Worm (Caenorhabditis elegans) whole organism, L1 larva: Measurements from ENCODE around the gene T09D3.9.

Source experiments
- C04F5.9 ChIP-seq: sonication (generic microtip); optimal IDR thresholded peaks from 2 replicates; lab custom pipeline; 2016; ENCODE audit warnings: missing genetic modification characterization, missing compliant biosample characterization
- C16A3.4 ChIP-seq: fragments of 150-350 bp; optimal IDR thresholded peaks from 2 replicates; lab custom pipeline; 2014; ENCODE audit warnings: missing biosample characterization, missing genetic modification characterization
- Y116A8C.19 ChIP-seq: sonication (generic microtip); optimal IDR thresholded peaks from 2 replicates; lab custom pipeline; 2016; ENCODE audit warnings: missing compliant biosample characterization, missing genetic modification characterization, borderline replicate concordance
- alr-1 ChIP-seq: fragments of 200-800 bp; sonication (Bioruptor generic); optimal IDR thresholded peaks from 2 replicates; lab custom pipeline; 2018; ENCODE audit warnings: borderline replicate concordance, mild to moderate bottlenecking, missing genetic modification characterization, missing compliant biosample characterization
- blmp-1 ChIP-seq: fragments of 150-350 bp; optimal IDR thresholded peaks from 2 replicates; lab custom pipeline; 2014; ENCODE audit warnings: missing biosample characterization, missing genetic modification characterization
- ceh-63 ChIP-seq: fragments of 200-800 bp; sonication (Bioruptor generic); optimal IDR thresholded peaks from 2 replicates; lab custom pipeline; 2018; ENCODE audit warnings: mild to moderate bottlenecking, missing genetic modification characterization, missing compliant biosample characterization
- ceh-90 ChIP-seq: sonication (generic microtip); optimal IDR thresholded peaks from 2 replicates; lab custom pipeline; 2016; ENCODE audit warnings: missing genetic modification characterization, missing compliant biosample characterization
- dpl-1 ChIP-seq, 3 experiments: fragments of 150-350 bp in 2 of 3; sonication (generic microtip) in 1 of 3; optimal IDR thresholded peaks; 2 replicates each; lab custom pipeline; 2014 to 2017; ENCODE audit warnings: missing biosample characterization in 3 of 3, missing genetic modification characterization in 3 of 3, missing genetic modification reagents in 3 of 3
- dsc-1 ChIP-seq: sonication (generic microtip); optimal IDR thresholded peaks from 2 replicates; lab custom pipeline; 2016; ENCODE audit warnings: mild to moderate bottlenecking, missing genetic modification characterization, missing compliant biosample characterization
- efl-1 ChIP-seq, 4 experiments: fragments of 150-350 bp; optimal IDR thresholded peaks in 3 of 4; peaks in 1 of 4; 1 replicate in 1 of 4; 2 replicates in 3 of 4; lab custom pipeline; 2014; ENCODE audit warnings: missing biosample characterization in 2 of 4, missing genetic modification characterization in 2 of 4, missing genetic modification reagents in 2 of 4
- egl-13 ChIP-seq: sonication (generic microtip); optimal IDR thresholded peaks from 2 replicates; lab custom pipeline; 2016; ENCODE audit warnings: missing genotype, missing genetic modification reagents, missing genetic modification characterization, missing compliant biosample characterization
- fkh-10 ChIP-seq: sonication (generic microtip); optimal IDR thresholded peaks from 2 replicates; lab custom pipeline; 2017; ENCODE audit warnings: missing biosample characterization, missing genetic modification reagents, missing genetic modification characterization
- fkh-8 ChIP-seq: sonication (generic microtip); optimal IDR thresholded peaks from 2 replicates; lab custom pipeline; 2016; ENCODE audit warnings: mild to moderate bottlenecking, missing genetic modification characterization, missing compliant biosample characterization
- fos-1 ChIP-seq: fragments of 150-350 bp; optimal IDR thresholded peaks from 2 replicates; lab custom pipeline; 2014; ENCODE audit warnings: missing biosample characterization, missing genetic modification characterization
- grh-1 ChIP-seq: fragments of 200-800 bp; sonication (Bioruptor generic); IDR thresholded peaks from 2 replicates; pipeline ENCODE4 v1.3.6; 2022; ENCODE audit warnings: missing genetic modification reagents, missing genetic modification characterization, missing compliant biosample characterization
- hlh-4 ChIP-seq: sonication (generic microtip); optimal IDR thresholded peaks from 2 replicates; lab custom pipeline; 2016; ENCODE audit warnings: mild to moderate bottlenecking, missing genetic modification characterization, missing compliant biosample characterization
- isw-1 ChIP-seq: fragments of 200-800 bp; sonication (Bioruptor generic); IDR thresholded peaks from 2 replicates; pipeline ENCODE4 v1.3.6; 2022; ENCODE audit warnings: missing genetic modification characterization, missing compliant biosample characterization
- lin-13 ChIP-seq: fragments of 150-350 bp; optimal IDR thresholded peaks from 2 replicates; lab custom pipeline; 2014; ENCODE audit warnings: missing biosample characterization, missing genetic modification reagents, missing genetic modification characterization
- lsy-2 ChIP-seq, 2 experiments: fragments of 150-350 bp; optimal IDR thresholded peaks; 2 replicates each; lab custom pipeline; 2014; ENCODE audit warnings: missing biosample characterization in 2 of 2, missing genetic modification characterization in 2 of 2
- nhr-11 ChIP-seq: fragments of 150-350 bp; optimal IDR thresholded peaks from 2 replicates; lab custom pipeline; 2014; ENCODE audit warnings: missing biosample characterization, missing genetic modification characterization
- nhr-47 ChIP-seq: sonication (generic microtip); optimal IDR thresholded peaks from 2 replicates; lab custom pipeline; 2016; ENCODE audit warnings: mild to moderate bottlenecking, missing genetic modification characterization, moderate library complexity, missing compliant biosample characterization
- nhr-76 ChIP-seq: sonication (generic microtip); optimal IDR thresholded peaks from 2 replicates; lab custom pipeline; 2017; ENCODE audit warnings: missing biosample characterization, missing genetic modification characterization
- nhr-85 ChIP-seq: sonication (generic microtip); peaks from one replicate; lab custom pipeline; 2016; ENCODE audit warnings: missing genetic modification characterization, inconsistent platforms, missing compliant biosample characterization
- nhr-90 ChIP-seq: sonication (generic microtip); optimal IDR thresholded peaks from 2 replicates; lab custom pipeline; 2016; ENCODE audit warnings: mild to moderate bottlenecking, missing genetic modification characterization, missing compliant biosample characterization; ENCODE audit not compliant: poor library complexity
- pag-3 ChIP-seq: sonication (generic microtip); optimal IDR thresholded peaks from 2 replicates; lab custom pipeline; 2017; ENCODE audit warnings: missing genetic modification characterization, mild to moderate bottlenecking, missing compliant biosample characterization, antibody characterized with exemption, borderline replicate concordance; ENCODE audit not compliant: insufficient read depth
- pax-3 ChIP-seq: fragments of 200-800 bp; sonication (Bioruptor generic); optimal IDR thresholded peaks from 2 replicates; lab custom pipeline; 2018; ENCODE audit warnings: mild to moderate bottlenecking, missing genetic modification characterization, moderate library complexity, missing compliant biosample characterization
- rnt-1 ChIP-seq: sonication (generic microtip); optimal IDR thresholded peaks from 2 replicates; lab custom pipeline; 2016; ENCODE audit warnings: mild to moderate bottlenecking, missing genetic modification characterization, moderate library complexity, missing compliant biosample characterization
- skn-1 ChIP-seq: fragments of 150-350 bp; optimal IDR thresholded peaks from 2 replicates; lab custom pipeline; 2014; ENCODE audit warnings: missing biosample characterization, missing genetic modification characterization
- sox-4 ChIP-seq: sonication (generic microtip); optimal IDR thresholded peaks from 2 replicates; lab custom pipeline; 2016; ENCODE audit warnings: missing genetic modification characterization, missing compliant biosample characterization
- sptf-1 ChIP-seq: fragments of 150-350 bp; optimal IDR thresholded peaks from 2 replicates; lab custom pipeline; 2014; ENCODE audit warnings: missing biosample characterization, missing genetic modification characterization
- unc-130 ChIP-seq: fragments of 150-350 bp; optimal IDR thresholded peaks from 2 replicates; lab custom pipeline; 2017; ENCODE audit warnings: missing biosample characterization, missing genetic modification characterization, inconsistent platforms
- unc-86 ChIP-seq: sonication (generic microtip); optimal IDR thresholded peaks from 2 replicates; lab custom pipeline; 2016; ENCODE audit warnings: missing genetic modification characterization, missing compliant biosample characterization
- unc-98 ChIP-seq: fragments of 200-800 bp; sonication (Bioruptor generic); IDR thresholded peaks from 2 replicates; pipeline ENCODE4 v1.3.6; 2022; ENCODE audit warnings: missing genetic modification characterization, missing compliant biosample characterization
- vab-15 ChIP-seq: sonication (generic microtip); optimal IDR thresholded peaks from 2 replicates; lab custom pipeline; 2017; ENCODE audit warnings: missing genotype, mild to moderate bottlenecking, missing genetic modification characterization, missing compliant biosample characterization
- ztf-11 ChIP-seq, 2 experiments: sonication (generic microtip); optimal IDR thresholded peaks; 2 replicates each; lab custom pipeline; 2016 to 2017; ENCODE audit warnings: missing genetic modification characterization in 2 of 2, missing biosample characterization in 1 of 2, missing compliant biosample characterization in 1 of 2

Gene T09D3.9

ce11 chrV:5385914-5386493 is 17.3 kb upstream of the T09D3.9 start, which contains the start of gene C35A11.2:
C35A11.2 (plus strand) TSS chrV:5386299.
- TF ChIP-seq blmp-1 (tag; lab: Kevin White, UChicago), result peak; percentile 96
- TF ChIP-seq sox-4, result no peak

ce11 chrV:5372118-5372517 is 3.4 kb upstream of the T09D3.9 start, which contains the start of gene C35A11.3:
C35A11.3 (plus strand) TSS chrV:5372418.
- TF ChIP-seq nhr-90 (no peak), skn-1 (no peak), unc-98 (no peak), lsy-2 (tag; optimal IDR thresholded peaks at IDR 0.05; lab: Kevin White, UChicago) (no peak), ztf-11 (tag; optimal IDR thresholded peaks at IDR 0.05; lab: Kevin White, UChicago) (no peak), alr-1 (tag; lab: Kevin White, UChicago) (no peak), rnt-1 (tag; lab: Kevin White, UChicago) (no peak), fkh-8 (tag; lab: Kevin White, UChicago) (no peak), sptf-1 (tag; lab: Kevin White, UChicago) (no peak), unc-130 (tag; lab: Kevin White, UChicago) (no peak), nhr-47 (tag; lab: Kevin White, UChicago) (no peak), egl-13 (no peak), pag-3 (no peak), dpl-1 (GFP tag; optimal IDR thresholded peaks at IDR 0.05; lab: Kevin White, UChicago) (no peak)

DNA sequence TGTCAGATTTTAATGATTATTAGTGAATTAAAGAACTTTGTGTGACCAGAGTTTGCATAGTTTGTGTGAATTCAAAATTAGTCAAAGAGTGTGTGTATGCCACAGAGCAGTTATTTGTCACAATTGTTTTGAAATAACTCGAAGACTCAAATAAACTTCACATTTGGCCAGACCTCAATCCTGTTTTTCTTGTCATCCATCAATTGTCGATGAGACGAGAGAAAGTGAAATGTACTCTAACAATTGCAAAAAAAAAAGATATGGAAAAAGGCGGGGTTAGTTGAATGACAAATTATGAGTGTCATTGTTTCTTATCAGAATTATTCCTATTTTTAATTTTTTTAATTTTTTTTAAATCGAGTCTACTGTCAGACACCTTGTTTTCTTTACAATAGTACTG is 3.8 kb downstream of the T09D3.9 start, which contains the start of gene T09D3.8:
T09D3.8 (plus strand) TSS at position 301 of the 400 bp plus-strand sequence.
- TF ChIP-seq hlh-4 (no peak), dpl-1 (GFP tag; optimal IDR thresholded peaks at IDR 0.05; lab: Kevin White, UChicago) (no peak), nhr-85 (tag; lab: Kevin White, UChicago) (no peak), C16A3.4 (no peak), lin-13 (GFP tag; lab: Kevin White, UChicago) (no peak), Y116A8C.19 (tag; lab: Kevin White, UChicago) (no peak), vab-15 (tag; lab: Kevin White, UChicago) (no peak), unc-98 (no peak), pax-3 (tag; lab: Kevin White, UChicago) (no peak), fkh-10 (no peak), ceh-63 (GFP tag; lab: Kevin White, UChicago) (no peak), unc-130 (tag; lab: Kevin White, UChicago) (no peak), nhr-11 (no peak), isw-1 (no peak), nhr-76 (tag; lab: Kevin White, UChicago) (no peak), efl-1 (optimal IDR thresholded peaks at IDR 0.05; lab: Kevin White, UChicago) (no peak), efl-1 (GFP tag; optimal IDR thresholded peaks at IDR 0.05 in 1 of 2; lab: Kevin White, UChicago) (no peak), fos-1 (tag; lab: Kevin White, UChicago) (no peak), grh-1 (GFP tag; lab: Robert Waterston, UW) (no peak)

DNA sequence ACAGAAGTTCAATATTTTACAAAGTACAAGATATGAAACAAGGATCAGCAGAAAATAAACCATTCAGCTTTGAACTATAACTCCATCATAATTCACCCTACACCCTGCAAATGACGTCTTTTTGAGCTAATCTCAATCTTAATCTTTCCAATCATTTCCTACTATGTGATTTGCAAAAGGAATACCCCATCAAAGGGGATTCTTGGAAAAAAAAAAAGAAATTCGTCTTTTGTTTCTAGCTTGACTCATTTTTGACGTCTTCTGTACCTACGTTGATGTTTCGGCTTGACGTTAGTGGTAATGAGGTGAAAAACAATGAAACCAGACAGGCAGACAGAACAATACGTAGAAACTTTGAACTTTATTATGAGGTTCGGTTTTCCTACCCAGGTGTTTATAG is 6.5 kb downstream of the T09D3.9 start:
- TF ChIP-seq C04F5.9 (tag; lab: Kevin White, UChicago) (no peak), fkh-8 (tag; lab: Kevin White, UChicago) (peak; percentile 67), unc-86 (no peak), pax-3 (tag; lab: Kevin White, UChicago) (peak; percentile 58), ceh-90 (tag; lab: Kevin White, UChicago) (no peak), sox-4 (peak; percentile 31), dsc-1 (peak; percentile 89)
- TF ChIP-seq, all 84 proteins: peak for 4
